Fruit fly (Drosophila melanogaster) whole organism, embryonic: ENCODE data around the gene Trim9.
A peak's percentile ranks its signal among the peaks of the same experiment; 100 is the strongest.

Experiments used
- Adf1 ChIP-seq: fragments of 200-800 bp; sonication (Bioruptor generic); IDR thresholded peaks from 2 replicates; pipeline ENCODE4 v1.3.6; 2022; ENCODE audit warnings: missing biosample characterization, missing genetic modification characterization
- Atf-2 ChIP-seq: fragments of 200-800 bp; sonication (Bioruptor generic); optimal IDR thresholded peaks from 2 replicates; lab custom pipeline; 2016; ENCODE audit warnings: missing biosample characterization, missing genetic modification characterization
- Blimp-1 ChIP-seq: fragments of 200-800 bp; sonication (Bioruptor generic); optimal IDR thresholded peaks from 3 replicates; lab custom pipeline; 2018; ENCODE audit warnings: missing biosample characterization, missing genetic modification characterization, mild to moderate bottlenecking, moderate library complexity, missing genetic modification reagents
- CG10431 ChIP-seq: fragments of 200-800 bp; sonication (Bioruptor generic); optimal IDR thresholded peaks from 3 replicates; lab custom pipeline; 2018; ENCODE audit warnings: missing biosample characterization, mild to moderate bottlenecking, missing genetic modification characterization
- CG10543 ChIP-seq: fragments of 200-800 bp; sonication (Bioruptor generic); optimal IDR thresholded peaks from 3 replicates; lab custom pipeline; 2017; ENCODE audit warnings: missing biosample characterization, mild to moderate bottlenecking, missing genetic modification characterization, moderate library complexity
- CG11085 ChIP-seq: fragments of 200-800 bp; sonication (Bioruptor generic); IDR thresholded peaks from 2 replicates; pipeline ENCODE4 v1.3.6; 2022; ENCODE audit warnings: missing biosample characterization, missing genetic modification characterization
- CG11093 ChIP-seq: fragments of 200-800 bp; sonication (Bioruptor generic); IDR thresholded peaks from 3 replicates; pipeline ENCODE4 v1.3.6; 2022; ENCODE audit warnings: missing biosample characterization, missing genetic modification characterization
- CG11696 ChIP-seq: fragments of 200-800 bp; sonication (Bioruptor generic); IDR thresholded peaks from 2 replicates; pipeline ENCODE4 v1.3.6; 2022; ENCODE audit warnings: missing biosample characterization, missing genetic modification characterization
- CG14965 ChIP-seq: fragments of 200-800 bp; sonication (Bioruptor generic); optimal IDR thresholded peaks from 2 replicates; lab custom pipeline; 2016; ENCODE audit warnings: missing biosample characterization, missing genetic modification characterization, borderline replicate concordance
- CG1602 ChIP-seq: fragments of 200-800 bp; sonication (Bioruptor generic); optimal IDR thresholded peaks from 3 replicates; lab custom pipeline; 2016; ENCODE audit warnings: missing biosample characterization, missing genetic modification characterization
- CG17361 ChIP-seq: fragments of 200-800 bp; sonication (Bioruptor generic); IDR thresholded peaks from 3 replicates; pipeline ENCODE4 v1.3.6; 2022; ENCODE audit warnings: missing biosample characterization, missing genetic modification characterization
- CG2129 ChIP-seq: fragments of 200-800 bp; sonication (Bioruptor generic); IDR thresholded peaks from 2 replicates; pipeline ENCODE4 v1.3.6; 2022; ENCODE audit warnings: missing biosample characterization, missing genetic modification characterization; ENCODE audit not compliant: partially characterized antibody
- CG3407 ChIP-seq: fragments of 200-800 bp; sonication (Bioruptor generic); optimal IDR thresholded peaks from 2 replicates; lab custom pipeline; 2018; ENCODE audit warnings: missing biosample characterization, mild to moderate bottlenecking, missing genetic modification characterization
- CG5245 ChIP-seq: fragments of 200-800 bp; sonication (Bioruptor generic); optimal IDR thresholded peaks from 3 replicates; lab custom pipeline; 2016; ENCODE audit warnings: missing biosample characterization, missing genetic modification characterization
- CG9932 ChIP-seq: fragments of 200-800 bp; sonication (Bioruptor generic); IDR thresholded peaks from 2 replicates; pipeline ENCODE4 v1.3.6; 2022; ENCODE audit warnings: missing biosample characterization, missing genetic modification characterization
- CTCF ChIP-seq: fragments of 200-800 bp; sonication (Bioruptor generic); optimal IDR thresholded peaks from 2 replicates; lab custom pipeline; 2017; ENCODE audit warnings: missing biosample characterization, mild to moderate bottlenecking, missing genetic modification characterization, moderate library complexity
- Camta ChIP-seq: fragments of 200-800 bp; sonication (Bioruptor generic); optimal IDR thresholded peaks from 2 replicates; lab custom pipeline; 2016; ENCODE audit warnings: missing biosample characterization, missing genetic modification characterization
- Chrac-16 ChIP-seq: fragments of 200-800 bp; sonication (Bioruptor generic); optimal IDR thresholded peaks from 3 replicates; lab custom pipeline; 2016; ENCODE audit warnings: missing biosample characterization, missing genetic modification characterization
- Doc3 ChIP-seq: fragments of 200-800 bp; sonication (Bioruptor generic); IDR thresholded peaks from 3 replicates; pipeline ENCODE4 v1.3.6; 2022; ENCODE audit warnings: missing biosample characterization, missing genetic modification characterization; ENCODE audit not compliant: partially characterized antibody
- H15 ChIP-seq: fragments of 200-800 bp; sonication (Bioruptor generic); IDR thresholded peaks from 3 replicates; pipeline ENCODE4 v1.3.6; 2022; ENCODE audit warnings: missing biosample characterization, missing genetic modification characterization
- Hey ChIP-seq: fragments of 200-800 bp; sonication (Bioruptor generic); optimal IDR thresholded peaks from 3 replicates; lab custom pipeline; 2018; ENCODE audit warnings: missing biosample characterization, mild to moderate bottlenecking, missing genetic modification characterization
- Lhr ChIP-seq: fragments of 200-800 bp; sonication (Bioruptor generic); optimal IDR thresholded peaks from 3 replicates; lab custom pipeline; 2017; ENCODE audit warnings: mild to moderate bottlenecking, missing biosample characterization, missing genetic modification reagents, missing genetic modification characterization
- Lim3 ChIP-seq: fragments of 200-800 bp; sonication (Bioruptor generic); IDR thresholded peaks from 2 replicates; pipeline ENCODE4 v1.3.6; 2022; ENCODE audit warnings: missing biosample characterization, missing genetic modification characterization
- MBD-R2 ChIP-seq: fragments of 200-800 bp; sonication (Bioruptor generic); IDR thresholded peaks from 2 replicates; pipeline ENCODE4 v1.3.6; 2022; ENCODE audit warnings: missing biosample characterization, missing genetic modification characterization
- Myb ChIP-seq: fragments of 200-800 bp; sonication (Bioruptor generic); optimal IDR thresholded peaks from 2 replicates; lab custom pipeline; 2016; ENCODE audit warnings: missing biosample characterization, missing genetic modification characterization
- Neu2 ChIP-seq: fragments of 200-800 bp; sonication (Bioruptor generic); optimal IDR thresholded peaks from 3 replicates; lab custom pipeline; 2016; ENCODE audit warnings: missing biosample characterization, missing genetic modification characterization, borderline replicate concordance
- Sry-δ ChIP-seq: fragments of 200-800 bp; sonication (Bioruptor generic); optimal IDR thresholded peaks from 2 replicates; lab custom pipeline; 2016; ENCODE audit warnings: missing biosample characterization, missing genetic modification characterization
- Taf1 ChIP-seq: fragments of 200-800 bp; sonication (Bioruptor generic); IDR thresholded peaks from 2 replicates; pipeline ENCODE4 v1.3.6; 2022; ENCODE audit warnings: missing biosample characterization, missing genetic modification characterization
- bcd ChIP-seq: fragments of 200-800 bp; sonication (Bioruptor generic); optimal IDR thresholded peaks from 2 replicates; lab custom pipeline; 2017; ENCODE audit warnings: missing biosample characterization, mild to moderate bottlenecking, missing genetic modification characterization
- bsh ChIP-seq, 2 experiments: fragments of 200-800 bp; sonication (Bioruptor generic); optimal IDR thresholded peaks; 2 replicates each; lab custom pipeline; 2017 to 2018; ENCODE audit warnings: mild to moderate bottlenecking in 2 of 2, missing biosample characterization in 2 of 2, missing genetic modification characterization in 2 of 2, moderate library complexity in 1 of 2
- chinmo ChIP-seq: fragments of 200-800 bp; sonication (Bioruptor generic); IDR thresholded peaks from 4 replicates; pipeline ENCODE4 v1.3.6; 2022; ENCODE audit warnings: missing biosample characterization, missing genetic modification characterization; ENCODE audit not compliant: partially characterized antibody
- crc ChIP-seq: fragments of 200-800 bp; sonication (Bioruptor generic); optimal IDR thresholded peaks from 2 replicates; lab custom pipeline; 2016; ENCODE audit warnings: missing biosample characterization, missing genetic modification characterization
- crol ChIP-seq: fragments of 200-800 bp; sonication (Bioruptor generic); IDR thresholded peaks from 2 replicates; pipeline ENCODE4 v1.3.6; 2022; ENCODE audit warnings: missing biosample characterization, missing genetic modification characterization
- crp ChIP-seq, 2 experiments: fragments of 200-800 bp; sonication (Bioruptor generic); optimal IDR thresholded peaks; 2 replicates in 1 of 2; 3 replicates in 1 of 2; lab custom pipeline; 2017; ENCODE audit warnings: missing biosample characterization in 2 of 2, missing genetic modification characterization in 2 of 2, mild to moderate bottlenecking in 1 of 2, moderate library complexity in 1 of 2
- dati ChIP-seq: fragments of 200-800 bp; sonication (Bioruptor generic); IDR thresholded peaks from 2 replicates; pipeline ENCODE4 v1.3.6; 2022; ENCODE audit warnings: missing biosample characterization, missing genetic modification characterization
- dm ChIP-seq: fragments of 200-800 bp; sonication (Bioruptor generic); optimal IDR thresholded peaks from 3 replicates; lab custom pipeline; 2016; ENCODE audit warnings: missing biosample characterization, missing genetic modification characterization
- fd102C ChIP-seq: fragments of 200-800 bp; sonication (Bioruptor generic); optimal IDR thresholded peaks from 2 replicates; lab custom pipeline; 2018; ENCODE audit warnings: missing biosample characterization, mild to moderate bottlenecking, missing genetic modification characterization, moderate library complexity
- fd96Cb ChIP-seq: fragments of 200-800 bp; sonication (Bioruptor generic); optimal IDR thresholded peaks from 2 replicates; lab custom pipeline; 2018; ENCODE audit warnings: missing biosample characterization, mild to moderate bottlenecking, missing genetic modification characterization, moderate library complexity
- grn ChIP-seq: fragments of 200-800 bp; sonication (Bioruptor generic); optimal IDR thresholded peaks from 3 replicates; lab custom pipeline; 2017; ENCODE audit warnings: missing biosample characterization, missing genetic modification characterization
- hbn ChIP-seq: fragments of 200-800 bp; sonication (Bioruptor generic); IDR thresholded peaks from 2 replicates; pipeline ENCODE4 v1.3.6; 2022; ENCODE audit warnings: missing biosample characterization, missing genetic modification characterization; ENCODE audit not compliant: partially characterized antibody
- jing ChIP-seq: fragments of 200-800 bp; sonication (Bioruptor generic); optimal IDR thresholded peaks from 2 replicates; lab custom pipeline; 2018; ENCODE audit warnings: missing biosample characterization, mild to moderate bottlenecking, missing genetic modification characterization
- jumu ChIP-seq: fragments of 200-800 bp; sonication (Bioruptor generic); optimal IDR thresholded peaks from 3 replicates; lab custom pipeline; 2016; ENCODE audit warnings: missing biosample characterization, missing genetic modification characterization
- klu ChIP-seq: fragments of 200-800 bp; sonication (Bioruptor generic); IDR thresholded peaks from 2 replicates; pipeline ENCODE4 v1.3.6; 2022; ENCODE audit warnings: missing biosample characterization, missing genetic modification characterization
- kni ChIP-seq: fragments of 200-800 bp; sonication (Bioruptor generic); optimal IDR thresholded peaks from 3 replicates; lab custom pipeline; 2017; ENCODE audit warnings: mild to moderate bottlenecking, missing biosample characterization, missing genetic modification reagents, missing genetic modification characterization
- lbe ChIP-seq: fragments of 200-800 bp; sonication (Bioruptor generic); optimal IDR thresholded peaks from 2 replicates; lab custom pipeline; 2016; ENCODE audit warnings: missing biosample characterization, mild to moderate bottlenecking, missing genetic modification characterization
- lov ChIP-seq, 2 experiments: fragments of 200-800 bp in 1 of 2; fragments of >200 bp in 1 of 2; sonication (Bioruptor generic) in 1 of 2; IDR thresholded peaks in 1 of 2; optimal IDR thresholded peaks in 1 of 2; 2 replicates in 1 of 2; 3 replicates in 1 of 2; pipeline versions ENCODE4 v1.3.6 to Lab custom; 2017 to 2022; ENCODE audit warnings: missing biosample characterization in 1 of 2, missing genetic modification characterization in 1 of 2
- peb ChIP-seq: fragments of 200-800 bp; sonication (Bioruptor generic); IDR thresholded peaks from 2 replicates; pipeline ENCODE4 v1.3.6; 2022; ENCODE audit warnings: missing biosample characterization, missing genetic modification characterization
- sim ChIP-seq: fragments of 200-800 bp; sonication (Bioruptor generic); IDR thresholded peaks from 2 replicates; pipeline ENCODE4 v1.3.6; 2022; ENCODE audit warnings: missing biosample characterization, missing genetic modification characterization
- sima ChIP-seq: fragments of 200-800 bp; sonication (Bioruptor generic); optimal IDR thresholded peaks from 2 replicates; lab custom pipeline; 2016; ENCODE audit warnings: missing biosample characterization, missing genetic modification characterization
- sisA ChIP-seq: fragments of 200-800 bp; sonication (Bioruptor generic); IDR thresholded peaks from 2 replicates; pipeline ENCODE4 v1.3.6; 2022; ENCODE audit warnings: missing biosample characterization, missing genetic modification characterization
- sug ChIP-seq: fragments of 200-800 bp; optimal IDR thresholded peaks from 2 replicates; lab custom pipeline; 2019; ENCODE audit warnings: missing biosample characterization, mild to moderate bottlenecking, missing genetic modification characterization, moderate library complexity
- tio ChIP-seq: fragments of 200-800 bp; sonication (Bioruptor generic); optimal IDR thresholded peaks from 2 replicates; lab custom pipeline; 2017; ENCODE audit warnings: missing biosample characterization, missing genetic modification characterization, inconsistent platforms

Trim9 gene

DNA sequence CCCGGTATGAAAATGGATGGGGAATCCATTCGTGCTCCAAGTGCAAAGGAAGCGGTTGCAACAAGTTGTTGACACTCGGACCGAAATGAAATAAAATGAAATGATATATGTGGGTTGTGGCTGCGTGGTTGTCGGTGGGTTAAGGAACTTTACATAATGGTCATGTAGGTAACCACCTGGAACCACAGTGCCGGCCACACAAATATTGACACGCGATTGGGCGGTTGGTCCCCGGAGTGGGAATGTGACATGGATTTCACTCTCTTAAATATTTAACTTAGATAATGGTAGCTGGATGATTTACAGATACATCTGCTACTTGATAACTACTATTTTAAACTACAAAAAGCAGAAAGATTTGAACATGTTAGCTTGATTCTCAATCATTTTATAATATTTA is 39.8 kb upstream of the Trim9 start (continued):
- TF ChIP-seq Adf1 (GFP tag; lab: Robert Waterston, UW) (no peak), CG5245 (no peak), Taf1 (GFP tag; lab: Robert Waterston, UW) (no peak), CG11085 (GFP tag; lab: Robert Waterston, UW) (no peak), bcd (GFP tag; lab: Kevin White, UChicago) (no peak), crc (GFP tag; lab: Kevin White, UChicago) (no peak), CG17361 (GFP tag; lab: Robert Waterston, UW) (no peak), dm (GFP tag; lab: Kevin White, UChicago) (no peak), Atf-2 (no peak), Doc3 (no peak), CTCF (GFP tag; lab: Kevin White, UChicago) (no peak), CG1602 (no peak), Myb (GFP tag; lab: Kevin White, UChicago) (no peak), jumu (no peak), CG14965 (GFP tag; lab: Kevin White, UChicago) (no peak), CG10543 (no peak), bsh (GFP tag; optimal IDR thresholded peaks at IDR 0.05; lab: Kevin White, UChicago) (peak in 1 of 2 experiments; percentile 41), CG11093 (GFP tag; lab: Robert Waterston, UW) (no peak), fd96Cb (tag; lab: Kevin White, UChicago) (no peak), dati (GFP tag; lab: Robert Waterston, UW) (no peak), peb (peak; percentile 42; the same call in 1 of the 2 replicates), fd102C (GFP tag; lab: Kevin White, UChicago) (peak; percentile 47), Blimp-1 (GFP tag; lab: Kevin White, UChicago) (peak; percentile 4), Neu2 (no peak), Lim3 (GFP tag; lab: Robert Waterston, UW) (no peak), CG10431 (GFP tag; lab: Kevin White, UChicago) (no peak), sisA (GFP tag; lab: Robert Waterston, UW) (no peak), jing (no peak), CG11696 (GFP tag; lab: Robert Waterston, UW) (peak; percentile 71), grn (GFP tag; lab: Kevin White, UChicago) (no peak), kni (GFP tag; lab: Kevin White, UChicago) (peak; percentile 82), lbe (no peak), sim (GFP tag; lab: Robert Waterston, UW) (no peak), MBD-R2 (GFP tag; lab: Robert Waterston, UW) (no peak), klu (GFP tag; lab: Robert Waterston, UW) (no peak), H15 (GFP tag; lab: Robert Waterston, UW) (no peak), Lhr (no peak), CG3407 (GFP tag; lab: Kevin White, UChicago) (peak; percentile 48), lov (optimal IDR thresholded peaks at IDR 0.05; lab: Kevin White, UChicago) (no peak), lov (GFP tag; IDR thresholded peaks at IDR 0.05; lab: Robert Waterston, UW) (0 out of 3 replicates have a peak, but pooled peaks have one; percentile 9), chinmo (GFP tag; lab: Robert Waterston, UW) (no peak), CG2129 (no peak), Hey (tag; lab: Kevin White, UChicago) (no peak), tio (GFP tag; lab: Kevin White, UChicago) (no peak), sima (GFP tag; lab: Kevin White, UChicago) (no peak), sug (tag; lab: Kevin White, UChicago) (no peak), Chrac-16 (GFP tag; lab: Kevin White, UChicago) (no peak), Sry-δ (GFP tag; lab: Kevin White, UChicago) (no peak), Camta (GFP tag; lab: Kevin White, UChicago) (no peak), hbn (GFP tag; lab: Robert Waterston, UW) (no peak), CG9932 (GFP tag; lab: Robert Waterston, UW) (no peak), crol (GFP tag; lab: Robert Waterston, UW) (no peak), crp (GFP tag; optimal IDR thresholded peaks at IDR 0.05; lab: Kevin White, UChicago) (no peak)
